Fruit fly (Drosophila melanogaster): Measurements from ENCODE around the gene CG3036.

- TF ChIP-seq usp (GFP tag; optimal IDR thresholded peaks at IDR 0.05) (no peak), psq (optimal IDR thresholded peaks at IDR 0.05) (no peak), pan (optimal IDR thresholded peaks at IDR 0.05) (no peak), Dll (optimal IDR thresholded peaks at IDR 0.05) (no peak), EcR (GFP tag; optimal IDR thresholded peaks at IDR 0.05) (no peak), CG8478 (optimal IDR thresholded peaks at IDR 0.05) (no peak)
Measured at dm6 chr2L:4883023-4883392, 8.9 kb upstream of the CG3036 start, which contains the start of the genes Cf2 and CG3008.
